Worm (Caenorhabditis elegans) whole organism, early embryonic: ENCODE results near the gene srh-40.

ENCODE experiments used
- aly-1 ChIP-seq: sonication (generic microtip); optimal IDR thresholded peaks from 2 replicates; lab custom pipeline; 2016; ENCODE audit warnings: missing genetic modification characterization, missing compliant biosample characterization
- ama-1 ChIP-seq: fragments of 150-350 bp; optimal IDR thresholded peaks from 2 replicates; lab custom pipeline; 2014
- ceh-13 ChIP-seq: fragments of 200-800 bp; sonication (Bioruptor generic); optimal IDR thresholded peaks from 2 replicates; lab custom pipeline; 2018; ENCODE audit warnings: mild to moderate bottlenecking, missing genetic modification characterization, missing compliant biosample characterization
- ceh-36 ChIP-seq: sonication (generic microtip); optimal IDR thresholded peaks from 2 replicates; lab custom pipeline; 2016; ENCODE audit warnings: missing genetic modification characterization, inconsistent platforms, missing compliant biosample characterization
- ets-7 ChIP-seq: sonication (generic microtip); optimal IDR thresholded peaks from 2 replicates; lab custom pipeline; 2016; ENCODE audit warnings: missing genotype, missing genetic modification characterization, missing compliant biosample characterization
- flt-1 ChIP-seq: fragments of 200-800 bp; sonication (Bioruptor generic); IDR thresholded peaks from 2 replicates; pipeline ENCODE4 v1.3.6; 2022; ENCODE audit warnings: missing genetic modification characterization, missing compliant biosample characterization
- hmg-4 ChIP-seq: fragments of 200-800 bp; sonication (Bioruptor generic); optimal IDR thresholded peaks from 2 replicates; lab custom pipeline; 2018; ENCODE audit warnings: mild to moderate bottlenecking, missing genetic modification characterization, missing compliant biosample characterization
- scrt-1 ChIP-seq: fragments of 200-800 bp; sonication (Bioruptor generic); IDR thresholded peaks from 2 replicates; pipeline ENCODE4 v1.3.6; 2022; ENCODE audit warnings: missing genetic modification characterization, missing compliant biosample characterization
- sea-1 ChIP-seq: fragments of 200-800 bp; sonication (Bioruptor generic); conservative IDR thresholded peaks from 2 replicates; pipeline ENCODE4 v1.3.6; 2022; ENCODE audit warnings: missing genetic modification characterization, missing compliant biosample characterization
- tbx-11 ChIP-seq: fragments of 200-800 bp; sonication (Bioruptor generic); IDR thresholded peaks from 2 replicates; pipeline ENCODE4 v1.3.6; 2022; ENCODE audit warnings: missing genetic modification characterization, missing compliant biosample characterization
- tbx-37 ChIP-seq: fragments of 200-800 bp; sonication (Bioruptor generic); conservative IDR thresholded peaks from 2 replicates; pipeline ENCODE4 v1.3.6; 2022; ENCODE audit warnings: missing genetic modification reagents, missing genetic modification characterization, missing compliant biosample characterization

DNA sequence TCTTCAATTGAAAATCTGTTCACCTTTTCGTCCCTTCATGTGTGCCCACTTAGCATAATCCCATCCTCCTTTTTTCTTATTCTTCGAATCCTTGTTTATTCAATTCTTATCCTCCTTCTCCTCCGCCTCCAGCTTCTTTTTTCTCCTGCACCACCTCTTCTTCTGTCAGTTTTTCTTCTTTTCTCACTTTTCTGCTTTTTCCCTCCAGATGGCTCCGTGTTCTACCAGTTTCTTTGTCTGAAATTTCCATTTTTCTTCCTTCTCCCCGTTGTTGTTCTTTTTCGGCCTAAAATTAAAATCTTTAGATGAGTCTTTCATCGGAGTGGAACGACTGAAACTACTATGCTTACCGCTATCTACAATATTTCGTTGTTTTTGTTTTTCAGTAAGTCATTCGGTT, 29.0 kb upstream of the srh-40 start, which contains the start of gene acr-21:
- no peak for TF ChIP-seq ets-7 (tag; lab: Kevin White, UChicago)
- TF ChIP-seq ama-1 (lab: Kevin White, UChicago) = no peak
- TF ChIP-seq tbx-11 (GFP tag; lab: Robert Waterston, UW) = no peak
- TF ChIP-seq ceh-13 (GFP tag; lab: Kevin White, UChicago) = no peak
- TF ChIP-seq aly-1 = no peak
- TF ChIP-seq flt-1 (GFP tag; lab: Robert Waterston, UW) = no peak
- TF ChIP-seq ceh-36 = no peak
- TF ChIP-seq scrt-1 (GFP tag; lab: Robert Waterston, UW) = no peak
- TF ChIP-seq hmg-4 (GFP tag; lab: Kevin White, UChicago) = no peak
- no peak for TF ChIP-seq tbx-37 (GFP tag; lab: Robert Waterston, UW)
- TF ChIP-seq sea-1 (GFP tag; lab: Robert Waterston, UW) = no peak
